Worm (Caenorhabditis elegans) whole organism, late embryonic: ENCODE measurements around the gene ttr-37.

Experiments
- T23F11.4 ChIP-seq: fragments of 200-800 bp; sonication (Bioruptor generic); optimal IDR thresholded peaks from 2 replicates; lab custom pipeline; 2018; ENCODE audit warnings: mild to moderate bottlenecking, missing genetic modification characterization, missing compliant biosample characterization
- ceh-19 ChIP-seq: fragments of 200-800 bp; sonication (Bioruptor generic); optimal IDR thresholded peaks from 2 replicates; lab custom pipeline; 2018; ENCODE audit warnings: mild to moderate bottlenecking, missing genetic modification characterization, missing compliant biosample characterization
- ceh-22 ChIP-seq: sonication (generic microtip); optimal IDR thresholded peaks from 2 replicates; lab custom pipeline; 2017; ENCODE audit warnings: missing biosample characterization, missing genetic modification characterization
- ceh-6 ChIP-seq: fragments of 200-800 bp; sonication (Bioruptor generic); optimal IDR thresholded peaks from 2 replicates; lab custom pipeline; 2018; ENCODE audit warnings: mild to moderate bottlenecking, missing genetic modification characterization, missing compliant biosample characterization
- eyg-1 ChIP-seq: sonication (generic microtip); optimal IDR thresholded peaks from 2 replicates; lab custom pipeline; 2016; ENCODE audit warnings: missing genotype, missing genetic modification characterization, missing compliant biosample characterization
- fkh-10 ChIP-seq: fragments of 150-350 bp; optimal IDR thresholded peaks from 2 replicates; lab custom pipeline; 2014; ENCODE audit warnings: missing biosample characterization, missing genetic modification reagents, missing genetic modification characterization
- mec-3 ChIP-seq: sonication (generic microtip); optimal IDR thresholded peaks from 2 replicates; lab custom pipeline; 2016; ENCODE audit warnings: borderline replicate concordance, missing genetic modification characterization, missing compliant biosample characterization
- pha-4 ChIP-seq: fragments of 150-350 bp; optimal IDR thresholded peaks from 2 replicates; lab custom pipeline; 2018; ENCODE audit warnings: missing biosample characterization, missing genetic modification reagents, missing genetic modification characterization
- sox-4 ChIP-seq: sonication (generic microtip); optimal IDR thresholded peaks from 2 replicates; lab custom pipeline; 2017; ENCODE audit warnings: mild to moderate bottlenecking, missing genetic modification characterization, inconsistent platforms, missing compliant biosample characterization
- unc-3 ChIP-seq, 2 experiments: fragments of 200-800 bp in 1 of 2; sonication (Bioruptor generic) in 1 of 2; sonication (generic microtip) in 1 of 2; conservative IDR thresholded peaks in 1 of 2; optimal IDR thresholded peaks in 1 of 2; 2 replicates each; pipeline versions ENCODE4 v1.3.6 to Lab custom; 2016 to 2022; ENCODE audit warnings: missing compliant biosample characterization in 2 of 2, missing genetic modification characterization in 2 of 2, missing genetic modification reagents in 1 of 2

DNA sequence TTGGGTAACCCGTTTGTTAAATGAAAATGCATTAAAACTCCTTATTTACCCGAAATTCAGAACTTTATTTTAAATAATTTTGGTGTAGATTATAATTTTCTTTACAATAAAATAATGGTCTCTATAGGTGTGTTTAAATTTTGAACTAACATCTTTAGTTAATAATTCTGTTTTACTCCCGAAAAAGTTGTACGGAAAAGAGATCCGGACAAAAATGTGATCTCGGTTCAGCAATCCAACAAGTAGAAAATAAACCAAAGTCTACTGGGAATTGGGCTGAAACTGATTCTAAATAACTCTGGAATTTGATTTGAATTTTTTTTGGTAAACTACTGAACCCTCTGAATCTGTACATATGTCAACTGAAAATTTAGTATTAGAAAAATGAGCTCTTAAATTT, 41.3 kb downstream of the ttr-37 start:
- TF ChIP-seq sox-4 (tag; lab: Kevin White, UChicago), result no peak
- no peak for TF ChIP-seq pha-4 (tag; lab: Kevin White, UChicago)
- no peak for TF ChIP-seq fkh-10 (GFP tag; lab: Kevin White, UChicago)
- no peak for TF ChIP-seq unc-3 (GFP tag; conservative IDR thresholded peaks at IDR 0.05; lab: Robert Waterston, UW)
- no peak for TF ChIP-seq unc-3 (tag; optimal IDR thresholded peaks at IDR 0.05; lab: Kevin White, UChicago)
- no peak for TF ChIP-seq mec-3 (tag; lab: Kevin White, UChicago)
- no peak for TF ChIP-seq ceh-19 (GFP tag; lab: Kevin White, UChicago)
- no peak for TF ChIP-seq T23F11.4 (GFP tag; lab: Kevin White, UChicago)
- TF ChIP-seq ceh-22 (tag; lab: Kevin White, UChicago), result no peak
- no peak for TF ChIP-seq eyg-1 (tag; lab: Kevin White, UChicago)
- no peak for TF ChIP-seq ceh-6
